Worm (Caenorhabditis elegans) whole organism, young adult: ENCODE data around the gene C56C10.6.

Source experiments
- F10E7.11 ChIP-seq: sonication (generic microtip); optimal IDR thresholded peaks from 2 replicates; lab custom pipeline; 2017; ENCODE audit warnings: mild to moderate bottlenecking, missing genetic modification characterization, moderate library complexity, missing compliant biosample characterization
- F22D6.2 ChIP-seq: sonication (generic microtip); optimal IDR thresholded peaks from 2 replicates; lab custom pipeline; 2016; ENCODE audit warnings: mild to moderate bottlenecking, missing genetic modification characterization, missing compliant biosample characterization
- F39B2.1 ChIP-seq: fragments of 200-800 bp; sonication (Bioruptor generic); IDR thresholded peaks from 2 replicates; pipeline ENCODE4 v1.3.6; 2022; ENCODE audit warnings: missing genetic modification reagents, missing genetic modification characterization, missing compliant biosample characterization
- Y79H2A.3 ChIP-seq: fragments of 200-800 bp; sonication (Bioruptor generic); conservative IDR thresholded peaks from 2 replicates; pipeline ENCODE4 v1.3.6; 2022; ENCODE audit warnings: missing genetic modification reagents, missing genetic modification characterization, missing compliant biosample characterization
- Y95B8A.8 ChIP-seq: fragments of 200-800 bp; sonication (Bioruptor generic); IDR thresholded peaks from 2 replicates; pipeline ENCODE4 v1.3.6; 2022; ENCODE audit warnings: missing genetic modification reagents, missing genetic modification characterization, missing compliant biosample characterization
- ZK185.1 ChIP-seq: sonication (generic microtip); optimal IDR thresholded peaks from 2 replicates; lab custom pipeline; 2016; ENCODE audit warnings: mild to moderate bottlenecking, missing genetic modification characterization, missing compliant biosample characterization; ENCODE audit not compliant: poor library complexity, severe bottlenecking
- aptf-3 ChIP-seq: fragments of 200-800 bp; sonication (Bioruptor generic); IDR thresholded peaks from 2 replicates; pipeline ENCODE4 v1.3.6; 2022; ENCODE audit warnings: missing genetic modification characterization, missing compliant biosample characterization
- atf-7 ChIP-seq: sonication (generic microtip); optimal IDR thresholded peaks from 2 replicates; lab custom pipeline; 2017; ENCODE audit warnings: mild to moderate bottlenecking, missing genetic modification characterization, missing compliant biosample characterization
- attf-5 ChIP-seq: fragments of 200-800 bp; sonication (Bioruptor generic); optimal IDR thresholded peaks from 2 replicates; lab custom pipeline; 2018; ENCODE audit warnings: mild to moderate bottlenecking, missing genetic modification characterization, missing compliant biosample characterization
- attf-6 ChIP-seq: fragments of 200-800 bp; sonication (Bioruptor generic); IDR thresholded peaks from 2 replicates; pipeline ENCODE4 v1.3.6; 2022; ENCODE audit warnings: missing genetic modification reagents, missing genetic modification characterization, missing compliant biosample characterization
- ccch-3 ChIP-seq: fragments of 200-800 bp; sonication (Bioruptor generic); optimal IDR thresholded peaks from 2 replicates; lab custom pipeline; 2018; ENCODE audit warnings: mild to moderate bottlenecking, missing genetic modification characterization, missing compliant biosample characterization
- ceh-27 ChIP-seq: fragments of 200-800 bp; sonication (Bioruptor generic); optimal IDR thresholded peaks from 2 replicates; lab custom pipeline; 2018; ENCODE audit warnings: mild to moderate bottlenecking, missing genetic modification characterization, moderate library complexity, missing compliant biosample characterization
- chd-7 ChIP-seq: sonication (generic microtip); optimal IDR thresholded peaks from 2 replicates; lab custom pipeline; 2016; ENCODE audit warnings: mild to moderate bottlenecking, missing genetic modification characterization, moderate library complexity, missing compliant biosample characterization
- dox-1 ChIP-seq: fragments of 200-800 bp; sonication (Bioruptor generic); IDR thresholded peaks from 2 replicates; pipeline ENCODE4 v1.3.6; 2022; ENCODE audit warnings: missing genetic modification reagents, missing genetic modification characterization, missing compliant biosample characterization
- dpl-1 ChIP-seq: fragments of 150-350 bp; optimal IDR thresholded peaks from 2 replicates; lab custom pipeline; 2014; ENCODE audit warnings: missing biosample characterization, missing genetic modification reagents, missing genetic modification characterization
- ets-4 ChIP-seq: fragments of 200-800 bp; sonication (Bioruptor generic); optimal IDR thresholded peaks from 2 replicates; lab custom pipeline; 2018; ENCODE audit warnings: mild to moderate bottlenecking, missing genetic modification characterization, missing compliant biosample characterization
- hlh-26 ChIP-seq: fragments of 200-800 bp; sonication (Bioruptor generic); conservative IDR thresholded peaks from 2 replicates; pipeline ENCODE4 v1.3.6; 2022; ENCODE audit warnings: missing genetic modification reagents, missing genetic modification characterization, missing compliant biosample characterization
- hmg-1.2 ChIP-seq: fragments of 200-800 bp; sonication (Bioruptor generic); IDR thresholded peaks from 2 replicates; pipeline ENCODE4 v1.3.6; 2022; ENCODE audit warnings: missing genetic modification reagents, missing genetic modification characterization, missing compliant biosample characterization
- lag-1 ChIP-seq: fragments of 200-800 bp; sonication (Bioruptor generic); IDR thresholded peaks from 2 replicates; pipeline ENCODE4 v1.3.6; 2022; ENCODE audit warnings: missing genetic modification reagents, missing genetic modification characterization, missing compliant biosample characterization
- lin-54 ChIP-seq: fragments of 200-800 bp; sonication (Bioruptor generic); optimal IDR thresholded peaks from 2 replicates; lab custom pipeline; 2018; ENCODE audit warnings: mild to moderate bottlenecking, missing genetic modification characterization, missing compliant biosample characterization
- mxl-1 ChIP-seq: sonication (generic microtip); optimal IDR thresholded peaks from 2 replicates; lab custom pipeline; 2016; ENCODE audit warnings: missing genetic modification characterization, missing compliant biosample characterization
- nfya-2 ChIP-seq: fragments of 200-800 bp; sonication (Bioruptor generic); IDR thresholded peaks from 2 replicates; pipeline ENCODE4 v1.3.6; 2022; ENCODE audit warnings: missing genetic modification reagents, missing genetic modification characterization, missing compliant biosample characterization
- nhr-120 ChIP-seq: fragments of 200-800 bp; sonication (Bioruptor generic); IDR thresholded peaks from 2 replicates; pipeline ENCODE4 v1.3.6; 2022; ENCODE audit warnings: missing genetic modification characterization, missing compliant biosample characterization
- nhr-80 ChIP-seq: sonication (generic microtip); optimal IDR thresholded peaks from 2 replicates; lab custom pipeline; 2016; ENCODE audit warnings: missing genetic modification characterization, missing compliant biosample characterization
- nhr-90 ChIP-seq: sonication (generic microtip); optimal IDR thresholded peaks from 2 replicates; lab custom pipeline; 2016; ENCODE audit warnings: missing genotype, mild to moderate bottlenecking, missing genetic modification characterization, missing compliant biosample characterization
- sea-2 ChIP-seq: fragments of 200-800 bp; sonication (Bioruptor generic); IDR thresholded peaks from 2 replicates; pipeline ENCODE4 v1.3.6; 2022; ENCODE audit warnings: missing genetic modification characterization, missing compliant biosample characterization
- somi-1 ChIP-seq: fragments of 200-800 bp; sonication (Bioruptor generic); optimal IDR thresholded peaks from 2 replicates; lab custom pipeline; 2018; ENCODE audit warnings: mild to moderate bottlenecking, missing genetic modification characterization, missing compliant biosample characterization
- tbp1 ChIP-seq: fragments of 200-800 bp; sonication (Bioruptor generic); optimal IDR thresholded peaks from 2 replicates; lab custom pipeline; 2018; ENCODE audit warnings: mild to moderate bottlenecking, missing genetic modification characterization, missing compliant biosample characterization
- tbx-9 ChIP-seq: sonication (generic microtip); optimal IDR thresholded peaks from 2 replicates; lab custom pipeline; 2016; ENCODE audit warnings: borderline replicate concordance, missing genetic modification characterization, inconsistent platforms, missing compliant biosample characterization
- unc-130 ChIP-seq: sonication (generic microtip); optimal IDR thresholded peaks from 2 replicates; lab custom pipeline; 2016; ENCODE audit warnings: missing genetic modification reagents, missing genetic modification characterization, missing compliant biosample characterization
- unc-62 ChIP-seq: fragments of 150-350 bp; optimal IDR thresholded peaks from 2 replicates; lab custom pipeline; 2014; ENCODE audit warnings: missing biosample characterization, missing genetic modification reagents, missing genetic modification characterization
- ztf-6 ChIP-seq: fragments of 200-800 bp; sonication (Bioruptor generic); IDR thresholded peaks from 2 replicates; pipeline ENCODE4 v1.3.6; 2022; ENCODE audit warnings: missing genetic modification reagents, missing genetic modification characterization, missing compliant biosample characterization

Gene C56C10.6

DNA sequence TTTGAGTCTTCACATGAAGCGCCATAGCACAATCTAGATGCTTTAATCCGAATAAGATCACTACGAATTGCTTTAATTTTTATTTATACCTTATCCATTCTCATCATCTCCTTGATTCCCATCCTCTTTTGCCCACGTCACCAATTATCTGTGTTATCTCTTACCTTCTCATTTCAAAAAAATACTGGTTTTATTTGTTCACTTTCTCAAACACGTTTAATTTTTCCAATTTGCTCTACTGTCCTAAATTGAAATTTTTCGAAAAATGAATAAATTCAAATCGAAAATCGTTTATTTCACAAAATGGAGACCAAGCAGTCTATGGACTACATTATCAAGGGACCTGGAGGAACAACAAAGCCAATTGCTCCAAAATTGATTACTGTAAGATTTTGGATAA lies 40.8 kb upstream of the C56C10.6 start, which contains the start of gene F54H5.3 (continued):
- no peak for TF ChIP-seq F10E7.11 (tag; lab: Kevin White, UChicago)
- TF ChIP-seq tbx-9 (tag; lab: Kevin White, UChicago), result no peak

DNA sequence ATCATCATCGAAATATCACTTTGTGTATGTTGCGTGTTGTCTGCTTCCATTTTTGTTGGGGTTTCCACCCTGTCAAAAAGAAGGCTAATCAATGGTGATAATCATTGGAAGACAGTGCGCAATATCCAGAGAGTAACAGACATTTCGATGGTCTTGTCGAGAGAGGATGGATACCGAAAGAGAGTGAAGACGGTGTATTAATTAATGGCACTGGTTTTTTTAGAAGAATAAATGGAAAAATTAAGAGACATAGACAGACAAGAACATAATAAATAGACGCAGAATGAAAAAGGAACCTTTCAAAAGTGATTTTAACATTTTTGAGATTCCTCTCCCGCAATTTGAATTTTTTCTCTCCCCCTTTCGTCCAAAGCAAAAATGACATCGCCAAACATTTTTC lies 37.9 kb upstream of the C56C10.6 start:
- no peak for TF ChIP-seq hlh-26 (GFP tag; lab: Robert Waterston, UW)
- TF ChIP-seq hmg-1.2 (GFP tag; lab: Robert Waterston, UW), result peak; percentile 60; the same call in 1 of the 2 replicates
- TF ChIP-seq, all 124 proteins: peak for 1

DNA sequence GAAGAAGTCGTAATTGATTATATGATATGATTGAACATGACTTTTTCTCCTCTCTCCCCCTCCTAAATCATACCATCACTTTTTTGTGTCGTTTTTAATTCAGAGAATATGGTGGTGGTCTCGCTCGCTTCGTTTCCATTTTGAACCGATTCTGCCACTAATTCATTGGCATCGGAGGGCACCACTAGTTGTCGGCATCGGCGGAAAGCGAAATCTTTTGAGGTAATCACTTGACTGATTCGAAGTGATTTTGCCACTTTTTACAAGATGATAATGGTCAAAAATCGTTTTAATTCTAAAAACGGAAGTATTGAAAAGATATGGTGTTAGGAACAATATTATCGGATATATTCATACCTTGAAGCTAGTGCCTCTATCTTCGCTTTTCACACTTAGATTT lies 35.6 kb upstream of the C56C10.6 start, which contains the start of gene klf-3:
klf-3 (plus strand) TSS at position 109 of the 400 bp plus-strand sequence.
- TF ChIP-seq Y79H2A.3 (GFP tag; lab: Robert Waterston, UW), result no peak
- no peak for TF ChIP-seq F22D6.2
- TF ChIP-seq tbp1 (GFP tag; lab: Kevin White, UChicago), result no peak
- no peak for TF ChIP-seq attf-6
- TF ChIP-seq ztf-6 (GFP tag; lab: Robert Waterston, UW), result no peak
- no peak for TF ChIP-seq nfya-2 (GFP tag; lab: Robert Waterston, UW)
- TF ChIP-seq F39B2.1 (GFP tag; lab: Robert Waterston, UW), result no peak
- no peak for TF ChIP-seq F10E7.11 (tag; lab: Kevin White, UChicago)
- no peak for TF ChIP-seq chd-7 (tag; lab: Kevin White, UChicago)
- no peak for TF ChIP-seq nhr-120 (GFP tag; lab: Robert Waterston, UW)
- TF ChIP-seq Y95B8A.8 (GFP tag; lab: Robert Waterston, UW), result no peak
- no peak for TF ChIP-seq somi-1 (GFP tag; lab: Kevin White, UChicago)
- TF ChIP-seq nhr-90 (tag; lab: Kevin White, UChicago), result no peak
- TF ChIP-seq, all 124 proteins: peak for 0

DNA sequence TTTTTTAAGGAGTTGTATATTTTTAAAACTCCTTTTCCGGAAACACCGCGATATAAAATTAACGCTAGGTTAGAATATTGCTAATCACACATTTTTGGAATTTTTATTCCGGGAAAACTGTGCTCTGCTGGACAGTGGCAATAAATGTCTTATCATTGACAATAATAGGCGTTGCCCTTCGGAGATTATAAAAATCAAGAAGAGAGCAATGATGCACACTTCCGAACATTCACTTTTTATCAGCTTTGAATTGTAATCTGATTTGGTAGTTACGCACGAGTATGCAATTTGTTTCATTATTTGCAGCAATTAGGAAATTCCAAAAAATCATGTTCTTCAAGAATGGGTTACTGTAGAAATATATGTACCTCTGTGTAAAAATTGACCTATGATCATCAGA lies 35.0 kb upstream of the C56C10.6 start:
- TF ChIP-seq nhr-80 (tag; lab: Kevin White, UChicago) (peak; percentile 56), attf-5 (GFP tag; lab: Kevin White, UChicago) (no peak)

DNA sequence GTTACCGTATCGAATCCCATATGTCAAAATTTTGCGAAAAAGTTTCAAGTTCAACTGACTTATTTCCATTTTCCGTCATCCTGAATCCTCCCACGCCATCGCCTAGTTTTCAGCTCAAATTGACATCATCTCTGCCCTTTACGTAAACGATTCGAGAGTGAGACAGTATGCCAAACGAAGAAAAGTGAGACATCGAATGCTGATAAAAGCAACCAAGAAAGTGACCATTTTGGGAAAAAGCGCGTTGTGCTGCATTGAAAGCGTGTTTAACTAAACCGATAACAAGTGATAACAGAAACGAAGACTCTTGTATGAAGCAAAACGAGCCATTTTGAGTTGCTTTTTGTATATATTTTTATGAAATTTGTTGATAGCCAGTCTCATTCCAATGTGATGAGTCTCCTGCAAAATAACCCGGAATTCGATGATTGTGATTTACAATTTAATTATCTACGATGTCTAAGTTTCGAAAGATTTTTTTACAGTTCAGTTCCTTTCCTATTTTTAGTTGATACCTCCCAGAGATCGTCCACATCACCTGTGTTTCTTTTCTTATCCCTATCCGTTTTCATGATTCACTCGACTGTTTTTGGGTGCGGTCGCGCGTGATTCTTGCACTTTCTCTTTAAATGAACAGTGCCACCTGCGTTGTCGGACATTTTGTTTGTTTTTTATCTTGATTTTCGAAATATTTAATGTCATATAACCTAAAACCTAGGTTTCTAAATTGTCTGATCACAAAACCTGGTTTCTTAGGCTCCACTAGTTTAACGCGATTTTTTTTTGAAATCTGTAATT lies 34.3 kb upstream of the C56C10.6 start:
- TF ChIP-seq ccch-3 (GFP tag; lab: Kevin White, UChicago), result no peak
- no peak for TF ChIP-seq unc-130 (GFP tag; lab: Kevin White, UChicago)
- TF ChIP-seq nhr-80 (tag; lab: Kevin White, UChicago), result peak; percentile 94
- no peak for TF ChIP-seq Y79H2A.3 (GFP tag; lab: Robert Waterston, UW)
- TF ChIP-seq ets-4 (GFP tag; lab: Kevin White, UChicago), result peak; percentile 34
- peak; percentile 59 for TF ChIP-seq dox-1 (GFP tag; lab: Robert Waterston, UW)
- TF ChIP-seq ceh-27 (GFP tag; lab: Kevin White, UChicago), result no peak
- no peak for TF ChIP-seq lin-54 (GFP tag; lab: Kevin White, UChicago)
- TF ChIP-seq mxl-1, result no peak
- TF ChIP-seq aptf-3 (GFP tag; lab: Robert Waterston, UW), result no peak
- no peak for TF ChIP-seq dpl-1 (GFP tag; lab: Kevin White, UChicago)
- no peak for TF ChIP-seq ZK185.1 (tag; lab: Kevin White, UChicago)
- TF ChIP-seq ztf-6 (GFP tag; lab: Robert Waterston, UW), result no peak
- TF ChIP-seq lag-1, result no peak
- no peak for TF ChIP-seq hlh-26 (GFP tag; lab: Robert Waterston, UW)
- peak; percentile 38 for TF ChIP-seq atf-7 (tag; lab: Kevin White, UChicago)
- TF ChIP-seq sea-2 (GFP tag; lab: Robert Waterston, UW), result no peak
- TF ChIP-seq unc-62 (GFP tag; lab: Kevin White, UChicago), result no peak
